Worm (Caenorhabditis elegans) whole organism, dauer: ENCODE results near the gene F44E7.4.
"Not testable (repeated sequence)": the region's sequence is repeated elsewhere in the genome, so short reads cannot be mapped to it uniquely, and the experiment has no call there.

Experiments
- unc-62 ChIP-seq: sonication (generic microtip); optimal IDR thresholded peaks from 2 replicates; lab custom pipeline; 2017; ENCODE audit warnings: missing biosample characterization, missing genetic modification reagents, missing genetic modification characterization

F44E7.4 gene

ce11 chrV:5776941-5777340 lies at the start of gene F44E7.4:
Gene F44E7.4 (minus strand): TSS chrV:5776953.
- not testable (repeated sequence) for TF ChIP-seq unc-62 (GFP tag; lab: Kevin White, UChicago)

ce11 chrV:5825478-5825877 lies 48.7 kb upstream of the F44E7.4 start:
- no peak for TF ChIP-seq unc-62 (GFP tag; lab: Kevin White, UChicago)

ce11 chrV:5822968-5823367 lies 46.2 kb upstream of the F44E7.4 start:
- TF ChIP-seq unc-62 (GFP tag; lab: Kevin White, UChicago), result no peak

- no peak for TF ChIP-seq unc-62 (GFP tag; lab: Kevin White, UChicago)
Observed at ce11 chrV:5821451-5822143, 44.8 kb upstream of the F44E7.4 start.

ce11 chrV:5820401-5820800 lies 43.6 kb upstream of the F44E7.4 start:
- TF ChIP-seq unc-62 (GFP tag; lab: Kevin White, UChicago), result no peak

- no peak for TF ChIP-seq unc-62 (GFP tag; lab: Kevin White, UChicago)
Observed at ce11 chrV:5819903-5820302, 43.1 kb upstream of the F44E7.4 start.

- no peak for TF ChIP-seq unc-62 (GFP tag; lab: Kevin White, UChicago)
Observed at ce11 chrV:5816470-5817061, 39.8 kb upstream of the F44E7.4 start.

ce11 chrV:5813060-5813659 lies 36.4 kb upstream of the F44E7.4 start, which contains the start of gene ZC250.4:
Gene ZC250.4 (minus strand): TSS chrV:5813137.
- no peak for TF ChIP-seq unc-62 (GFP tag; lab: Kevin White, UChicago)

- no peak for TF ChIP-seq unc-62 (GFP tag; lab: Kevin White, UChicago)
Observed at ce11 chrV:5805467-5805866, 28.7 kb upstream of the F44E7.4 start, which contains the start of gene ZC250.5. Gene ZC250.5 (plus strand): TSS chrV:5805767.

ce11 chrV:5799373-5799772 lies 22.6 kb upstream of the F44E7.4 start, which contains the start of gene cyn-17:
Gene cyn-17 (plus strand): TSS chrV:5799673.
- no peak for TF ChIP-seq unc-62 (GFP tag; lab: Kevin White, UChicago)

ce11 chrV:5798132-5798531 lies 21.4 kb upstream of the F44E7.4 start, which contains the start of gene nstp-3:
Gene nstp-3 (minus strand): TSS chrV:5798232.
- TF ChIP-seq unc-62 (GFP tag; lab: Kevin White, UChicago), result no peak

- TF ChIP-seq unc-62 (GFP tag; lab: Kevin White, UChicago), result no peak
Observed at ce11 chrV:5792031-5792430, 15.3 kb upstream of the F44E7.4 start, which contains the start of gene ZC250.2. Gene ZC250.2 (plus strand): TSS chrV:5792331.

ce11 chrV:5790497-5791280 lies 13.9 kb upstream of the F44E7.4 start, which contains the start of the genes nhr-142 and F44E7.9:
Gene nhr-142 (minus strand): TSS chrV:5790553.
Gene F44E7.9 (plus strand): TSS chrV:5791230.
- TF ChIP-seq unc-62 (GFP tag; lab: Kevin White, UChicago), result no peak

ce11 chrV:5788650-5789049 lies 11.9 kb upstream of the F44E7.4 start:
- no peak for TF ChIP-seq unc-62 (GFP tag; lab: Kevin White, UChicago)

ce11 chrV:5785372-5785771 lies 8.6 kb upstream of the F44E7.4 start, which contains the start of gene F44E7.7:
Gene F44E7.7 (minus strand): TSS chrV:5785472.
- TF ChIP-seq unc-62 (GFP tag; lab: Kevin White, UChicago), result no peak
